Fruit fly (Drosophila melanogaster) whole organism, prepupa: ENCODE measurements at regions not wholly inside any gene's neighbourhood (a gene's known extent, or its start where the extent isn't known, plus 50 kb on each side); places are given as distances from the start of the nearest gene placed in this dataset.

Experiments
- Blimp-1 ChIP-seq: fragments of 200-800 bp; sonication (Bioruptor generic); optimal IDR thresholded peaks from 3 replicates; lab custom pipeline; 2017; ENCODE audit warnings: missing biosample characterization, missing genetic modification characterization, mild to moderate bottlenecking, moderate library complexity, missing genetic modification reagents
- CG10631 ChIP-seq: fragments of 200-800 bp; sonication (Bioruptor generic); optimal IDR thresholded peaks from 2 replicates; lab custom pipeline; 2016; ENCODE audit warnings: missing biosample characterization, missing genetic modification characterization
- CG11294 ChIP-seq: fragments of 200-800 bp; sonication (Bioruptor generic); IDR thresholded peaks from 2 replicates; pipeline ENCODE4 v1.3.6; 2022; ENCODE audit warnings: missing biosample characterization, missing genetic modification characterization
- CG1621 ChIP-seq: fragments of 200-800 bp; sonication (Bioruptor generic); optimal IDR thresholded peaks from 3 replicates; lab custom pipeline; 2018; ENCODE audit warnings: missing biosample characterization, mild to moderate bottlenecking, missing genetic modification characterization
- CG32006 ChIP-seq: fragments of 200-800 bp; sonication (Bioruptor generic); optimal IDR thresholded peaks from 3 replicates; lab custom pipeline; 2017; ENCODE audit warnings: missing biosample characterization, mild to moderate bottlenecking, missing genetic modification characterization
- CG34406 ChIP-seq: fragments of 200-800 bp; sonication (Bioruptor generic); optimal IDR thresholded peaks from 3 replicates; lab custom pipeline; 2016; ENCODE audit warnings: missing biosample characterization, missing genetic modification characterization
- CG3919 ChIP-seq: fragments of 200-800 bp; sonication (Bioruptor generic); optimal IDR thresholded peaks from 3 replicates; lab custom pipeline; 2016; ENCODE audit warnings: missing biosample characterization, missing genetic modification characterization
- CG4318 ChIP-seq: fragments of 200-800 bp; sonication (Bioruptor generic); optimal IDR thresholded peaks from 3 replicates; lab custom pipeline; 2017; ENCODE audit warnings: missing biosample characterization, mild to moderate bottlenecking, missing genetic modification characterization
- CG6163 ChIP-seq: fragments of 200-800 bp; sonication (Bioruptor generic); IDR thresholded peaks from 3 replicates; pipeline ENCODE4 v1.3.6; 2022; ENCODE audit warnings: missing biosample characterization, missing genetic modification characterization
- CG6792 ChIP-seq: fragments of 200-800 bp; sonication (Bioruptor generic); optimal IDR thresholded peaks from 3 replicates; lab custom pipeline; 2016; ENCODE audit warnings: missing biosample characterization, missing genetic modification characterization
- CG6854 ChIP-seq: fragments of 200-800 bp; sonication (Bioruptor generic); optimal IDR thresholded peaks from 2 replicates; lab custom pipeline; 2017; ENCODE audit warnings: missing biosample characterization, mild to moderate bottlenecking, missing genetic modification characterization
- CG7368 ChIP-seq: fragments of 200-800 bp; sonication (Bioruptor generic); optimal IDR thresholded peaks from 3 replicates; lab custom pipeline; 2016; ENCODE audit warnings: missing biosample characterization, missing genetic modification characterization
- CG8319 ChIP-seq: fragments of 200-800 bp; sonication (Bioruptor generic); optimal IDR thresholded peaks from 3 replicates; lab custom pipeline; 2016; ENCODE audit warnings: missing biosample characterization, missing genetic modification characterization
- CG8632 ChIP-seq: fragments of 200-800 bp; sonication (Bioruptor generic); optimal IDR thresholded peaks from 3 replicates; lab custom pipeline; 2016; ENCODE audit warnings: missing biosample characterization, missing genetic modification characterization
- Eip75B ChIP-seq: fragments of 200-800 bp; sonication (Bioruptor generic); optimal IDR thresholded peaks from 3 replicates; lab custom pipeline; 2016; ENCODE audit warnings: missing biosample characterization, missing genetic modification characterization
- Eip78C ChIP-seq: fragments of 200-800 bp; sonication (Bioruptor generic); peaks from one replicate; lab custom pipeline; 2016; ENCODE audit warnings: missing biosample characterization, missing genetic modification characterization
- Ets21C ChIP-seq: fragments of 200-800 bp; sonication (Bioruptor generic); optimal IDR thresholded peaks from 3 replicates; lab custom pipeline; 2016; ENCODE audit warnings: missing biosample characterization, missing genetic modification characterization
- Gug ChIP-seq: fragments of 200-800 bp; sonication (Bioruptor generic); IDR thresholded peaks from 2 replicates; pipeline ENCODE4 v1.3.6; 2022; ENCODE audit warnings: missing biosample characterization, missing genetic modification characterization
- Hr38 ChIP-seq: sonication (Bioruptor generic); optimal IDR thresholded peaks from 2 replicates; lab custom pipeline; 2016; ENCODE audit warnings: missing biosample characterization, missing genetic modification characterization
- Hr39 ChIP-seq: fragments of 200-800 bp; sonication (Bioruptor generic); optimal IDR thresholded peaks from 2 replicates; lab custom pipeline; 2016; ENCODE audit warnings: missing biosample characterization, missing genetic modification characterization
- Hr4 ChIP-seq: fragments of 200-800 bp; sonication (Bioruptor generic); optimal IDR thresholded peaks from 3 replicates; lab custom pipeline; 2016; ENCODE audit warnings: missing biosample characterization, missing genetic modification characterization
- Lpt ChIP-seq: fragments of 200-800 bp; sonication (Bioruptor generic); optimal IDR thresholded peaks from 3 replicates; lab custom pipeline; 2016; ENCODE audit warnings: missing biosample characterization, missing genetic modification characterization
- Met ChIP-seq: fragments of 200-800 bp; sonication (Bioruptor generic); optimal IDR thresholded peaks from 3 replicates; lab custom pipeline; 2016; ENCODE audit warnings: missing biosample characterization, missing genetic modification characterization
- Smox ChIP-seq: fragments of 200-800 bp; sonication (Bioruptor generic); optimal IDR thresholded peaks from 3 replicates; lab custom pipeline; 2016; ENCODE audit warnings: missing biosample characterization, missing genetic modification characterization
- Sox102F ChIP-seq: fragments of 200-800 bp; sonication (Bioruptor generic); optimal IDR thresholded peaks from 2 replicates; lab custom pipeline; 2016; ENCODE audit warnings: missing biosample characterization, mild to moderate bottlenecking, missing genetic modification characterization
- Sox14 ChIP-seq: fragments of 200-800 bp; sonication (Bioruptor generic); optimal IDR thresholded peaks from 3 replicates; lab custom pipeline; 2016; ENCODE audit warnings: missing biosample characterization, missing genetic modification characterization
- achi ChIP-seq: fragments of 200-800 bp; sonication (Bioruptor generic); optimal IDR thresholded peaks from 3 replicates; lab custom pipeline; 2016; ENCODE audit warnings: missing biosample characterization, missing genetic modification characterization
- cyc ChIP-seq: fragments of 200-800 bp; sonication (Bioruptor generic); optimal IDR thresholded peaks from 3 replicates; lab custom pipeline; 2016; ENCODE audit warnings: missing biosample characterization, missing genetic modification characterization
- dac ChIP-seq: fragments of 200-800 bp; sonication (Bioruptor generic); optimal IDR thresholded peaks from 2 replicates; lab custom pipeline; 2017; ENCODE audit warnings: missing biosample characterization, mild to moderate bottlenecking, missing genetic modification characterization
- dsx ChIP-seq: fragments of 200-800 bp; optimal IDR thresholded peaks from 3 replicates; lab custom pipeline; 2019; ENCODE audit warnings: missing biosample characterization, mild to moderate bottlenecking, missing genetic modification characterization, moderate library complexity; ENCODE audit not compliant: poor library complexity, severe bottlenecking
- eg ChIP-seq: fragments of 200-800 bp; sonication (Bioruptor generic); IDR thresholded peaks from 3 replicates; pipeline ENCODE4 v1.3.6; 2022; ENCODE audit warnings: missing biosample characterization, missing genetic modification characterization
- fd59A ChIP-seq: fragments of 200-800 bp; sonication (Bioruptor generic); optimal IDR thresholded peaks from 2 replicates; lab custom pipeline; 2017; ENCODE audit warnings: missing biosample characterization, mild to moderate bottlenecking, missing genetic modification characterization, missing genetic modification reagents
- fd85E ChIP-seq: fragments of 200-800 bp; sonication (Bioruptor generic); optimal IDR thresholded peaks from 3 replicates; lab custom pipeline; 2016; ENCODE audit warnings: missing biosample characterization, missing genetic modification characterization
- fkh ChIP-seq: fragments of 200-800 bp; sonication (Bioruptor generic); optimal IDR thresholded peaks from 3 replicates; lab custom pipeline; 2017; ENCODE audit warnings: missing biosample characterization, mild to moderate bottlenecking, missing genetic modification characterization, moderate library complexity
- lz ChIP-seq: fragments of 200-800 bp; sonication (Bioruptor generic); optimal IDR thresholded peaks from 3 replicates; lab custom pipeline; 2016; ENCODE audit warnings: missing biosample characterization, missing genetic modification characterization
- net ChIP-seq: fragments of 200-800 bp; sonication (Bioruptor generic); optimal IDR thresholded peaks from 3 replicates; lab custom pipeline; 2016; ENCODE audit warnings: missing biosample characterization, missing genetic modification characterization
- pdm3 ChIP-seq: fragments of 200-800 bp; sonication (Bioruptor generic); optimal IDR thresholded peaks from 3 replicates; lab custom pipeline; 2016; ENCODE audit warnings: missing biosample characterization, missing genetic modification characterization
- salr ChIP-seq, 2 experiments: fragments of 200-800 bp; sonication (Bioruptor generic); optimal IDR thresholded peaks; 3 replicates each; lab custom pipeline; 2016 to 2018; ENCODE audit warnings: missing biosample characterization in 2 of 2, missing genetic modification characterization in 2 of 2, mild to moderate bottlenecking in 1 of 2
- ss ChIP-seq, 2 experiments: fragments of 200-800 bp; sonication (Bioruptor generic); optimal IDR thresholded peaks; 2 replicates in 1 of 2; 3 replicates in 1 of 2; lab custom pipeline; 2017 to 2018; ENCODE audit warnings: mild to moderate bottlenecking in 2 of 2, missing biosample characterization in 2 of 2, missing genetic modification characterization in 2 of 2, moderate library complexity in 1 of 2
- svp ChIP-seq: fragments of 200-800 bp; sonication (Bioruptor generic); peaks from one replicate; lab custom pipeline; 2016; ENCODE audit warnings: missing biosample characterization, missing genetic modification characterization
- topi ChIP-seq: fragments of 200-800 bp; sonication (Bioruptor generic); optimal IDR thresholded peaks from 3 replicates; lab custom pipeline; 2016; ENCODE audit warnings: missing biosample characterization, missing genetic modification characterization

DNA sequence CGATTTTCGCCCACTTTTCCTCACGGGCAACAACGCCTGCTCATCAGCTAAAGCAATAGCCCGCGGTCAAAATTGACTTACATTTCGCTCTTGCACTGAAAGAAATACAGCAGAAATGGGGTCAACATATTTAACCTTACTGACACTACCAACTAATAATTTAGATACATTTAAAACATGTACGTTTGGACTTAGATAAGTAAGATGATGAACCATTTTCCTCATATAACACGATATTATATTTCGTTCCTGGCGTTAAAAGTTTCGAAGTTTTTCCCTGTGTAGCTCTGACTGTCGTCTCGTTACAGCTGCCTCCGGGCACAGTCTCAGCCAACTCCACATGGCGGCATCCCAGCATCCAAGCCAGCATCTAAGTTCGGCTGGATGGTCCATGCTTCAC, 53.5 kb downstream of the Prat2 start:
- TF ChIP-seq Lpt (GFP tag; lab: Kevin White, UChicago): no peak
- TF ChIP-seq Eip78C (GFP tag; lab: Kevin White, UChicago): peak; percentile 56
- TF ChIP-seq CG6163: no peak
- TF ChIP-seq CG7368 (GFP tag; lab: Kevin White, UChicago): no peak
- TF ChIP-seq CG1621: no peak
- peak; percentile 27 for TF ChIP-seq CG32006 (GFP tag; lab: Kevin White, UChicago)
- no peak for TF ChIP-seq Hr4 (GFP tag; lab: Kevin White, UChicago)
- no peak for TF ChIP-seq CG10631
- no peak for TF ChIP-seq Eip75B (GFP tag; lab: Kevin White, UChicago)
- no peak for TF ChIP-seq lz (GFP tag; lab: Kevin White, UChicago)
- no peak for TF ChIP-seq Sox102F
- no peak for TF ChIP-seq Blimp-1

DNA sequence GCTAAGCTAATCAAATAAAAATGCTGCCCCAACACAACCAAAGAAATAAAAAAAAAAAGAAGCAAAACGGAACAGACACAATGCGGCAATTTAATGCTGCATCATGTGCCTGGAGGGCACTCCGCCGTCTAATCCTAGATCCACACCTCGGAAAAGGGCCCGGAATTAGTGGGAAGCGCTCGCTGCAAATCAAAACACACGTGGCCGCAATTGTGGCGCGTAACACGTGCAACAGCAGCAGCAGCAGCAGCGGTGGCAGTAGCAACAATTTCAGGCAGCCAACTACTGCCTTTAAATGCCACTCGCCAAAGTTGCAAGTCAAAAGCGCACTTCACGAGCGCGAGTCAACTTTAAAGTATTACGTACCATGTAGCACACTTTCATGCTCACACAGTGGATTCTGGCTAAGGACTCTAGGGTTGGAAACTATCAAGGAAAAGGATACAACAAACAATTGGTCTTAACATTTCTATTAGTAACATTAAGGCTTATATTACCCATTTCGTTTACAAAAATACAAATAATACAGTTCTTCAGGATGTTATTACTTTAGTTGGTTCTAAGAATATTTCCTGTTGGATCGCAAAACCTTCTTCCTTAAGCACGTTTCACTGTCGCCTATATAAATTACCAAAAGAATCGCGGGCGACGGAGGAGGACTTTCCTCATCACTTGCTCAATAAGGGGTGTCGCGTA, 59.4 kb downstream of the Prat2 start:
- TF ChIP-seq svp (GFP tag; lab: Kevin White, UChicago) (peak; percentile 6), fkh (GFP tag; lab: Kevin White, UChicago) (no peak)

DNA sequence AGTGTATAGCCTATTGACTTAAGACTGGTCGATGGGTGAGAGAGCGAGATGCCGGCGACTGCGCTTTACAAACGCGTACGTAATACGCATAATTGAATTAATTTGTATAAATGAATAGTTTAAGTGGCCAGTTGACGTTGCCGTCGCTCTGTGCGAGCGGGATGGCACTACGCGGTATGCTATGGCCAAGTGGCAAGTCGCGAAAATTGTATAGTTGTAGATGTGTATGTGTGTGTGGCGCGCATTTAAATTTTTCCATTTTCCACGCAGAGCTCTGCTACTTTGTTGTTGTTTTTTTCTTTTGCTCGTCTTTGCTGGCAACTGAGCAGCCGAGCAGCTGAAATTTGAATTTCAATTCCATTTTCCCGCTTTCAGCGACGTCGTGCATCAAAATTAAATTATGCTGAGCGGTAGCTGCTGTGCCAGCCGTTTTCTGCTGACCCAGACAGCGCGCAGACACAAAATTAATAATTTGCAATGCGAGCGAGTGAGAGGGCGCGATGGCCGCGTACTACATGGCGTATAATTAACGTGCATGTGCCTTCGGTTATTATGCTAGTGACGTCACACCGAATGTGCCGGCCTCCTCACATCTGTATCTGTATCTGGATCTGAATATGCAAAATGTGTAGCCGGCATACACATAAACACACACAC, 60.8 kb downstream of the Prat2 start:
- TF ChIP-seq CG32006 (GFP tag; lab: Kevin White, UChicago) (peak; percentile 47), ss (GFP tag; optimal IDR thresholded peaks at IDR 0.05; lab: Kevin White, UChicago) (no peak), Hr39 (GFP tag; lab: Kevin White, UChicago) (no peak), CG11294 (GFP tag; lab: Robert Waterston, UW) (no peak), CG6854 (no peak), CG6792 (GFP tag; lab: Kevin White, UChicago) (no peak), Lpt (GFP tag; lab: Kevin White, UChicago) (no peak), Gug (GFP tag; lab: Robert Waterston, UW) (no peak), svp (GFP tag; lab: Kevin White, UChicago) (peak; percentile 25), CG4318 (GFP tag; lab: Kevin White, UChicago) (peak; percentile 57), CG34406 (no peak), CG6163 (no peak), CG7368 (GFP tag; lab: Kevin White, UChicago) (no peak), salr (GFP tag; optimal IDR thresholded peaks at IDR 0.05; lab: Kevin White, UChicago) (peak in 1 of 2 experiments; percentile 6), net (GFP tag; lab: Kevin White, UChicago) (no peak), eg (GFP tag; lab: Robert Waterston, UW) (no peak)

DNA sequence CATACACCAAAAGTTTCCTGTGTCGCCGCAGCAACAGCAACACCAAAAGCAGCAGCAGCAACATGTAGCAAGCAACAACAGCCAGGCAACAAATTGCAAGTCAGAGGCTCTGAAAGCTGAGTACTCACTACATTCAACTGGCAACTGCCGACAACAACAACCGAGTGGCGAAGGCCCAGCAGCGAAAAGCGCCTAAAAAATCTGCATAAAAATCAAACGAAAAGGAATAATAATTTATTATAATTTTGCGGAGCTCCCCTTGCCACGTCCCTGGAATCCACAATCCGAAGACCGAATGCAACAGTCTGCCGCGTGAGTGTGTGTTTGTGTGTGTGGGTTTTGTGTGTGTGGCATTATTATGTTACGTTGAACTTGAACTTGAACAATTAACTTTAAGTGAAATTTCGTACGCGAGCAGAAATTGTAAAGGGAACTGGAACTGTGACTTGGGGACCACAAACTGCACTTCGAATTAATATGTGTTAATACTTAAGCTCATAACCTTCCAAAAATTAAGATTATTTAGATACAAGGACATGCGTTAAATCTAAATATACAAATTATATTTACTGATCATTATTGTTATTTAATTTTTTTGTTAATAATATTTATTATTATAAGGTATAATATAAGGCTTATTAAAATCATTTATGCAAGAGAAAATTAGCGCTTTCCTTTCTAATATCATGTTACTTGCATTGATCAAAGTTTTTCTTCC, 61.5 kb downstream of the Prat2 start:
- peak; percentile 0 for TF ChIP-seq Smox
- TF ChIP-seq Lpt (GFP tag; lab: Kevin White, UChicago): no peak
- no peak for TF ChIP-seq fd85E (GFP tag; lab: Kevin White, UChicago)
- no peak for TF ChIP-seq Hr38 (GFP tag; lab: Kevin White, UChicago)
- TF ChIP-seq topi: no peak
- no peak for TF ChIP-seq Sox14 (GFP tag; lab: Kevin White, UChicago)
- peak; percentile 15 for TF ChIP-seq pdm3 (GFP tag; lab: Kevin White, UChicago)
- TF ChIP-seq cyc (GFP tag; lab: Kevin White, UChicago): no peak
- no peak for TF ChIP-seq CG8319 (GFP tag; lab: Kevin White, UChicago)
- no peak for TF ChIP-seq Met (GFP tag; lab: Kevin White, UChicago)
- TF ChIP-seq fd59A (GFP tag; lab: Kevin White, UChicago): peak; percentile 16
- peak; percentile 39; the same call in 1 of the 2 replicates for TF ChIP-seq CG11294 (GFP tag; lab: Robert Waterston, UW)
- TF ChIP-seq Eip75B (GFP tag; lab: Kevin White, UChicago): no peak
- TF ChIP-seq CG1621: no peak
- TF ChIP-seq CG6792 (GFP tag; lab: Kevin White, UChicago): no peak
- TF ChIP-seq CG6163: peak; percentile 61
- no peak for TF ChIP-seq Ets21C
- TF ChIP-seq achi (GFP tag; lab: Kevin White, UChicago): peak; percentile 55
- peak; percentile 46 for TF ChIP-seq CG3919 (GFP tag; lab: Kevin White, UChicago)
- peak; percentile 30 for TF ChIP-seq dsx (GFP tag; lab: Kevin White, UChicago)
- peak; percentile 83 for TF ChIP-seq CG32006 (GFP tag; lab: Kevin White, UChicago)
- TF ChIP-seq dac: no peak
- TF ChIP-seq salr (GFP tag; optimal IDR thresholded peaks at IDR 0.05; lab: Kevin White, UChicago): peak in 1 of 2 experiments; percentile 66
- peak; percentile 57 for TF ChIP-seq CG8632
- peak; percentile 25 for TF ChIP-seq CG10631
- TF ChIP-seq svp (GFP tag; lab: Kevin White, UChicago): peak; percentile 66
- peak; percentile 1 for TF ChIP-seq Eip78C (GFP tag; lab: Kevin White, UChicago)
- no peak for TF ChIP-seq fkh (GFP tag; lab: Kevin White, UChicago)
